Worm (Caenorhabditis elegans) whole organism, mixed stage, embryonic: Measurements from ENCODE around the gene txdc-12.1.

Experiments
- M03D4.4 ChIP-seq: sonication (generic microtip); optimal IDR thresholded peaks from 2 replicates; lab custom pipeline; 2017; ENCODE audit warnings: mild to moderate bottlenecking, missing genetic modification characterization, missing compliant biosample characterization
- blmp-1 ChIP-seq: fragments of 150-350 bp; optimal IDR thresholded peaks from 2 replicates; lab custom pipeline; 2014; ENCODE audit warnings: missing biosample characterization, missing genetic modification characterization
- ceh-43 ChIP-seq: fragments of 200-800 bp; sonication (Bioruptor generic); optimal IDR thresholded peaks from 2 replicates; lab custom pipeline; 2018; ENCODE audit warnings: mild to moderate bottlenecking, missing genetic modification characterization, moderate library complexity, missing compliant biosample characterization
- ceh-83 ChIP-seq: fragments of 200-800 bp; sonication (Bioruptor generic); optimal IDR thresholded peaks from 2 replicates; lab custom pipeline; 2018; ENCODE audit warnings: mild to moderate bottlenecking, missing genetic modification characterization, missing compliant biosample characterization
- ces-1 ChIP-seq: fragments of 150-350 bp; optimal IDR thresholded peaks from 2 replicates; lab custom pipeline; 2014; ENCODE audit warnings: missing biosample characterization, missing genetic modification reagents, missing genetic modification characterization
- drap-1 ChIP-seq: fragments of 200-800 bp; sonication (Bioruptor generic); optimal IDR thresholded peaks from 3 replicates; lab custom pipeline; 2018; ENCODE audit warnings: mild to moderate bottlenecking, missing genetic modification characterization, missing compliant biosample characterization
- elt-1 ChIP-seq: sonication (generic microtip); optimal IDR thresholded peaks from 2 replicates; lab custom pipeline; 2017; ENCODE audit warnings: missing genetic modification characterization, mild to moderate bottlenecking, missing compliant biosample characterization, antibody characterized with exemption, moderate library complexity, borderline replicate concordance; ENCODE audit not compliant: insufficient read depth
- flh-1 ChIP-seq: fragments of 200-800 bp; sonication (Bioruptor generic); optimal IDR thresholded peaks from 2 replicates; lab custom pipeline; 2018; ENCODE audit warnings: mild to moderate bottlenecking, missing genetic modification characterization, moderate library complexity, missing compliant biosample characterization
- ham-2 ChIP-seq: fragments of 200-800 bp; sonication (Bioruptor generic); optimal IDR thresholded peaks from 2 replicates; lab custom pipeline; 2018; ENCODE audit warnings: mild to moderate bottlenecking, missing genetic modification characterization, missing compliant biosample characterization
- lin-13 ChIP-seq: fragments of 150-350 bp; optimal IDR thresholded peaks from 2 replicates; lab custom pipeline; 2014; ENCODE audit warnings: missing biosample characterization, missing genetic modification characterization
- lin-32 ChIP-seq: fragments of 200-800 bp; sonication (Bioruptor generic); optimal IDR thresholded peaks from 2 replicates; lab custom pipeline; 2018; ENCODE audit warnings: mild to moderate bottlenecking, missing genetic modification characterization, missing compliant biosample characterization
- lsy-2 ChIP-seq: fragments of 150-350 bp; optimal IDR thresholded peaks from 2 replicates; lab custom pipeline; 2014; ENCODE audit warnings: missing biosample characterization, missing genetic modification characterization
- mab-5 ChIP-seq: fragments of 150-350 bp; optimal IDR thresholded peaks from 2 replicates; lab custom pipeline; 2014; ENCODE audit warnings: missing biosample characterization, missing genetic modification characterization
- mep-1 ChIP-seq: fragments of 150-350 bp; optimal IDR thresholded peaks from 2 replicates; lab custom pipeline; 2017; ENCODE audit warnings: missing biosample characterization, missing genetic modification reagents, missing genetic modification characterization, inconsistent platforms
- mls-2 ChIP-seq: sonication (generic microtip); optimal IDR thresholded peaks from 2 replicates; lab custom pipeline; 2016; ENCODE audit warnings: mild to moderate bottlenecking, missing genetic modification characterization, moderate library complexity, missing compliant biosample characterization
- nhr-12 ChIP-seq: fragments of 150-350 bp; optimal IDR thresholded peaks from 2 replicates; lab custom pipeline; 2014; ENCODE audit warnings: missing biosample characterization, missing genetic modification characterization
- nhr-237 ChIP-seq: fragments of 150-350 bp; optimal IDR thresholded peaks from 2 replicates; lab custom pipeline; 2014; ENCODE audit warnings: missing biosample characterization, missing genetic modification characterization
- nhr-28 ChIP-seq: fragments of 150-350 bp; optimal IDR thresholded peaks from 2 replicates; lab custom pipeline; 2014; ENCODE audit warnings: missing biosample characterization, missing genetic modification characterization
- nhr-76 ChIP-seq: sonication (generic microtip); optimal IDR thresholded peaks from 2 replicates; lab custom pipeline; 2017; ENCODE audit warnings: missing biosample characterization, missing genetic modification characterization
- sem-2 ChIP-seq: fragments of 200-800 bp; sonication (Bioruptor generic); optimal IDR thresholded peaks from 2 replicates; lab custom pipeline; 2018; ENCODE audit warnings: mild to moderate bottlenecking, missing genetic modification characterization, missing compliant biosample characterization
- sptf-1 ChIP-seq: sonication (generic microtip); optimal IDR thresholded peaks from 2 replicates; lab custom pipeline; 2017; ENCODE audit warnings: mild to moderate bottlenecking, missing genetic modification characterization, moderate library complexity, missing compliant biosample characterization
- tbx-8 ChIP-seq: fragments of 200-800 bp; sonication (Bioruptor generic); optimal IDR thresholded peaks from 2 replicates; lab custom pipeline; 2018; ENCODE audit warnings: mild to moderate bottlenecking, missing genetic modification characterization, moderate library complexity, missing compliant biosample characterization
- unc-120 ChIP-seq: sonication (generic microtip); optimal IDR thresholded peaks from 2 replicates; lab custom pipeline; 2017; ENCODE audit warnings: missing genetic modification characterization, missing compliant biosample characterization; ENCODE audit not compliant: poor library complexity, severe bottlenecking
- unc-62 ChIP-seq: fragments of 150-350 bp; optimal IDR thresholded peaks from 2 replicates; lab custom pipeline; 2014; ENCODE audit warnings: missing biosample characterization, missing genetic modification reagents, missing genetic modification characterization
- ztf-11 ChIP-seq: fragments of 150-350 bp; optimal IDR thresholded peaks from 2 replicates; lab custom pipeline; 2014; ENCODE audit warnings: missing biosample characterization, missing genetic modification characterization

txdc-12.1 gene

ce11 chrII:12222524-12222923, 17.7 kb upstream of the txdc-12.1 start (continued):
- no peak for TF ChIP-seq blmp-1 (tag; lab: Kevin White, UChicago)
- TF ChIP-seq ztf-11 = peak; percentile 52
- peak; percentile 52 for TF ChIP-seq ceh-83 (GFP tag; lab: Kevin White, UChicago)
- TF ChIP-seq nhr-237 (tag; lab: Kevin White, UChicago) = peak; percentile 54
- peak; percentile 72 for TF ChIP-seq drap-1 (GFP tag; lab: Kevin White, UChicago)

ce11 chrII:12224916-12225406, 15.2 kb upstream of the txdc-12.1 start, which contains the start of the genes pqn-87 and rsr-2:
pqn-87 (minus strand) TSS chrII:12225086.
rsr-2 (plus strand) TSS chrII:12225356.
- TF ChIP-seq mls-2 (tag; lab: Kevin White, UChicago) (peak; percentile 21), flh-1 (no peak), ham-2 (GFP tag; lab: Kevin White, UChicago) (peak; percentile 15), mep-1 (tag; lab: Kevin White, UChicago) (peak; percentile 27), drap-1 (GFP tag; lab: Kevin White, UChicago) (no peak), lsy-2 (tag; lab: Kevin White, UChicago) (peak; percentile 54), tbx-8 (GFP tag; lab: Kevin White, UChicago) (no peak), sptf-1 (tag; lab: Kevin White, UChicago) (peak; percentile 9), ceh-83 (GFP tag; lab: Kevin White, UChicago) (no peak), ces-1 (GFP tag; lab: Kevin White, UChicago) (peak; percentile 24)
- TF ChIP-seq, all 35 proteins: peak for 6

- TF ChIP-seq lin-32 (no peak), ceh-83 (GFP tag; lab: Kevin White, UChicago) (no peak), ceh-43 (GFP tag; lab: Kevin White, UChicago) (no peak), lsy-2 (tag; lab: Kevin White, UChicago) (no peak)
These were observed 14.0 kb upstream of the txdc-12.1 start for ce11 chrII:12226192-12226591.

ce11 chrII:12228005-12228404, 12.2 kb upstream of the txdc-12.1 start, which contains the start of gene sinh-1:
sinh-1 (plus strand) TSS chrII:12228305.
- TF ChIP-seq nhr-76 (tag; lab: Kevin White, UChicago) (no peak), unc-62 (GFP tag; lab: Kevin White, UChicago) (no peak), mls-2 (tag; lab: Kevin White, UChicago) (no peak), M03D4.4 (tag; lab: Kevin White, UChicago) (no peak), elt-1 (tag; lab: Kevin White, UChicago) (no peak), ham-2 (GFP tag; lab: Kevin White, UChicago) (no peak), blmp-1 (tag; lab: Kevin White, UChicago) (no peak), nhr-237 (tag; lab: Kevin White, UChicago) (no peak), sptf-1 (tag; lab: Kevin White, UChicago) (no peak), ces-1 (GFP tag; lab: Kevin White, UChicago) (no peak), tbx-8 (GFP tag; lab: Kevin White, UChicago) (no peak), mep-1 (tag; lab: Kevin White, UChicago) (no peak), flh-1 (no peak), lsy-2 (tag; lab: Kevin White, UChicago) (no peak), drap-1 (GFP tag; lab: Kevin White, UChicago) (no peak), unc-120 (tag; lab: Kevin White, UChicago) (no peak)

- TF ChIP-seq lin-13 (tag; lab: Kevin White, UChicago) (no peak), lsy-2 (tag; lab: Kevin White, UChicago) (peak; percentile 24), ham-2 (GFP tag; lab: Kevin White, UChicago) (peak; percentile 61)
These were observed 2.6 kb upstream of the txdc-12.1 start for ce11 chrII:12237555-12237954.

- TF ChIP-seq mab-5 (tag; lab: Kevin White, UChicago) (no peak), ham-2 (GFP tag; lab: Kevin White, UChicago) (peak; percentile 8), sem-2 (GFP tag; lab: Kevin White, UChicago) (no peak), elt-1 (tag; lab: Kevin White, UChicago) (peak; percentile 93), ztf-11 (no peak), nhr-28 (no peak), nhr-12 (no peak), lsy-2 (tag; lab: Kevin White, UChicago) (no peak), drap-1 (GFP tag; lab: Kevin White, UChicago) (no peak)
These were observed 739 bp upstream of the txdc-12.1 start for ce11 chrII:12239449-12239848.
